Worm (Caenorhabditis elegans) whole organism, young adult: ENCODE results near the gene ssup-72.

Source experiments
- B0035.1 ChIP-seq: sonication (generic microtip); optimal IDR thresholded peaks from 2 replicates; lab custom pipeline; 2016; ENCODE audit warnings: missing genetic modification characterization, mild to moderate bottlenecking, missing compliant biosample characterization, missing genotype, missing genetic modification reagents
- B0261.1 ChIP-seq: sonication (generic microtip); optimal IDR thresholded peaks from 2 replicates; lab custom pipeline; 2016; ENCODE audit warnings: mild to moderate bottlenecking, missing genetic modification characterization, moderate library complexity, missing compliant biosample characterization
- F33H1.4 ChIP-seq: fragments of 200-800 bp; sonication (Bioruptor generic); IDR thresholded peaks from 2 replicates; pipeline ENCODE4 v1.3.6; 2022; ENCODE audit warnings: missing genetic modification reagents, missing genetic modification characterization, missing compliant biosample characterization
- F57C9.4 ChIP-seq: sonication (generic microtip); optimal IDR thresholded peaks from 2 replicates; lab custom pipeline; 2017; ENCODE audit warnings: mild to moderate bottlenecking, missing genetic modification characterization, missing compliant biosample characterization
- T07F8.4 ChIP-seq: sonication (generic microtip); optimal IDR thresholded peaks from 2 replicates; lab custom pipeline; 2016; ENCODE audit warnings: mild to moderate bottlenecking, missing genetic modification characterization, moderate library complexity, missing compliant biosample characterization
- ama-1 ChIP-seq, 3 experiments: fragments of 150-350 bp in 1 of 3; sonication (generic microtip) in 2 of 3; optimal IDR thresholded peaks; 2 replicates each; lab custom pipeline; 2014 to 2018; ENCODE audit warnings: missing biosample characterization in 2 of 3, missing genetic modification characterization in 2 of 3, missing genetic modification reagents in 2 of 3
- ceh-58 ChIP-seq: fragments of 200-800 bp; sonication (Bioruptor generic); IDR thresholded peaks from 2 replicates; pipeline ENCODE4 v1.3.6; 2022; ENCODE audit warnings: missing genetic modification characterization, missing compliant biosample characterization
- hrde-1 ChIP-seq: sonication (generic microtip); optimal IDR thresholded peaks from 2 replicates; lab custom pipeline; 2016; ENCODE audit warnings: missing genetic modification characterization, mild to moderate bottlenecking, missing compliant biosample characterization, moderate library complexity, missing genotype, missing genetic modification reagents, borderline replicate concordance
- hsf-1 ChIP-seq: fragments of 200-800 bp; sonication (Bioruptor generic); IDR thresholded peaks from 2 replicates; pipeline ENCODE4 v1.3.6; 2022; ENCODE audit warnings: missing genetic modification reagents, missing genetic modification characterization, missing compliant biosample characterization
- madf-8 ChIP-seq: fragments of 200-800 bp; sonication (Bioruptor generic); conservative IDR thresholded peaks from 2 replicates; pipeline ENCODE4 v1.3.6; 2022; ENCODE audit warnings: missing genetic modification reagents, missing genetic modification characterization, missing compliant biosample characterization
- mes-4 ChIP-seq: sonication (generic microtip); optimal IDR thresholded peaks from 2 replicates; lab custom pipeline; 2016; ENCODE audit warnings: missing genotype, missing genetic modification characterization, missing compliant biosample characterization

- TF ChIP-seq F57C9.4 (tag; lab: Kevin White, UChicago) (no peak), B0035.1 (tag; lab: Kevin White, UChicago) (no peak), hrde-1 (tag; lab: Kevin White, UChicago) (no peak), B0261.1 (no peak), T07F8.4 (no peak), madf-8 (no peak), F33H1.4 (GFP tag; lab: Robert Waterston, UW) (no peak), ceh-58 (GFP tag; lab: Robert Waterston, UW) (no peak), hsf-1 (no peak), ama-1 (optimal IDR thresholded peaks at IDR 0.05; lab: Kevin White, UChicago) (no peak), ama-1 (GFP tag; optimal IDR thresholded peaks at IDR 0.05; lab: Kevin White, UChicago) (no peak), mes-4 (tag; lab: Kevin White, UChicago) (no peak)
Observed at ce11 chrII:6733718-6734117, 42.7 kb upstream of the ssup-72 start, which contains the start of gene T14B4.9.
